Worm (Caenorhabditis elegans) whole organism, midembryonic: ENCODE measurements around the gene grl-2.

Experiments used
- tab-1 ChIP-seq: fragments of 200-800 bp; sonication (Bioruptor generic); IDR thresholded peaks from 2 replicates; pipeline ENCODE4 v1.3.6; 2022; ENCODE audit warnings: missing genetic modification characterization, missing compliant biosample characterization
- ztf-23 ChIP-seq: fragments of 200-800 bp; sonication (Bioruptor generic); IDR thresholded peaks from 2 replicates; pipeline ENCODE4 v1.3.6; 2022; ENCODE audit warnings: missing genetic modification reagents, missing genetic modification characterization, missing compliant biosample characterization

- TF ChIP-seq ztf-23 (no peak), tab-1 (no peak)
These were observed 7.8 kb upstream of the grl-2 start, which contains the start of gene T16G1.6 for ce11 chrV:12937098-12937497.
